1 fruit fly cellular context compared by ENCODE assay signal in the genomic region with DNA sequence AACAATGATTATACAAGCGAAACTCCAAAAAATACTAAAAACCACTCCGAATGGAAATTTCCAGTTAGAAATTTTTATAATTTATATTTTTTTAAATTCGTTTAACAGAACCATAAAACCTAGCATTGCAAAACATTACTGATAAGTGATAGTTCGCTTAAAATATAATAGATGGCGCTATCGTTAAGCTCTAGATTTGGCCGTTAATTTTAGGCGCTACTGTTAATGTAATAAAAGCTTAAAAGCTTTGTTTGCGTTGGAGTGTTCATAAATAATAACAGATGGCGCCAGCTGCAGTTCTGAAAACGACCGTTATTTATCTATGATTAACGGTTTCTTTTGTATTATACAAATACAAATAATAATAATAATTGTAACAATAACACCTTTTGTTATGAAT.
TF ChIP-seq lines count a peak whose summit lies in the region.

No protein-coding gene starts in this region.

TF ChIP-seq in whole organism, embryonic, 481 proteins besides CTCF, POLR2A, EP300 and RAD21 (continued from another document):
- TF ChIP-seq jumu (GFP tag; optimal IDR thresholded peaks at IDR 0.05; lab: Kevin White, UChicago) (no peak), CG4730 (GFP tag; IDR thresholded peaks at IDR 0.05; lab: Robert Waterston, UW) (no peak), chinmo (GFP tag; IDR thresholded peaks at IDR 0.05; lab: Robert Waterston, UW; ENCODE audit: partially characterized antibody) (peak; percentile 53; the same call in 1 of the 4 replicates), CG10543 (GFP tag; optimal IDR thresholded peaks at IDR 0.05; lab: Kevin White, UChicago) (no peak), CG32767 (GFP tag; IDR thresholded peaks at IDR 0.05; lab: Robert Waterston, UW) (no peak), knrl (GFP tag; IDR thresholded peaks at IDR 0.05; lab: Robert Waterston, UW; ENCODE audit: partially characterized antibody) (no peak), ro (GFP tag; IDR thresholded peaks at IDR 0.05; lab: Robert Waterston, UW) (no peak), Tbp (GFP tag; optimal IDR thresholded peaks at IDR 0.05; lab: Kevin White, UChicago) (no peak), CG9215 (GFP tag; IDR thresholded peaks at IDR 0.05; lab: Robert Waterston, UW) (no peak), lbe (GFP tag; optimal IDR thresholded peaks at IDR 0.05; lab: Kevin White, UChicago) (peak; percentile 68), CG15269 (tag; optimal IDR thresholded peaks at IDR 0.05; lab: Kevin White, UChicago) (peak; percentile 36), zen2 (GFP tag; IDR thresholded peaks at IDR 0.05; lab: Robert Waterston, UW; ENCODE audit: partially characterized antibody) (no peak), unpg (GFP tag; optimal IDR thresholded peaks at IDR 0.05; lab: Kevin White, UChicago) (peak; percentile 22), CG34422 (GFP tag; IDR thresholded peaks at IDR 0.05; lab: Robert Waterston, UW) (no peak), CHES-1-like (GFP tag; optimal IDR thresholded peaks at IDR 0.05; lab: Kevin White, UChicago) (no peak), CG7556 (GFP tag; optimal IDR thresholded peaks at IDR 0.05; lab: Kevin White, UChicago) (no peak), Bgb (GFP tag; IDR thresholded peaks at IDR 0.05; lab: Robert Waterston, UW; ENCODE audit: partially characterized antibody) (no peak), Xbp1 (GFP tag; optimal IDR thresholded peaks at IDR 0.05; lab: Kevin White, UChicago) (peak; percentile 24), sens (GFP tag; lab: Kevin White, UChicago) (peak; percentile 51), CG17385 (GFP tag; optimal IDR thresholded peaks at IDR 0.05; lab: Kevin White, UChicago) (peak; percentile 3), ERR (GFP tag; optimal IDR thresholded peaks at IDR 0.05; lab: Kevin White, UChicago) (no peak), stc (GFP tag; IDR thresholded peaks at IDR 0.05; lab: Robert Waterston, UW) (no peak), HmgZ (tag; optimal IDR thresholded peaks at IDR 0.05; lab: Kevin White, UChicago) (peak; percentile 2), grau (tag; optimal IDR thresholded peaks at IDR 0.05; lab: Kevin White, UChicago) (peak; percentile 54), ci (GFP tag; IDR thresholded peaks at IDR 0.05; lab: Robert Waterston, UW) (peak; percentile 23; the same call in 1 of the 3 replicates), Nf-YC (tag; optimal IDR thresholded peaks at IDR 0.05; lab: Kevin White, UChicago) (peak; percentile 29), CG14710 (tag; optimal IDR thresholded peaks at IDR 0.05; lab: Kevin White, UChicago) (no peak), CG15073 (GFP tag; optimal IDR thresholded peaks at IDR 0.05; lab: Kevin White, UChicago) (peak; percentile 89), slbo (GFP tag; IDR thresholded peaks at IDR 0.05; lab: Robert Waterston, UW) (peak; percentile 50; the same call in 1 of the 2 replicates), B-H1 (GFP tag; IDR thresholded peaks at IDR 0.05; lab: Robert Waterston, UW) (no peak), Rx (GFP tag; IDR thresholded peaks at IDR 0.05; lab: Robert Waterston, UW) (no peak), luna (GFP tag; optimal IDR thresholded peaks at IDR 0.05; lab: Kevin White, UChicago) (no peak), CG1233 (GFP tag; optimal IDR thresholded peaks at IDR 0.05; lab: Kevin White, UChicago) (no peak), jigr1 (GFP tag; IDR thresholded peaks at IDR 0.05; lab: Robert Waterston, UW) (no peak), CG6765 (GFP tag; optimal IDR thresholded peaks at IDR 0.05; lab: Kevin White, UChicago) (no peak), CG11504 (tag; optimal IDR thresholded peaks at IDR 0.05; lab: Kevin White, UChicago) (peak; percentile 33), CG12659 (GFP tag; optimal IDR thresholded peaks at IDR 0.05; lab: Kevin White, UChicago) (peak; percentile 24), CG11456 (GFP tag; IDR thresholded peaks at IDR 0.05; lab: Robert Waterston, UW) (peak; percentile 68; the same call in 2 of the 3 replicates), PHDP (tag; optimal IDR thresholded peaks at IDR 0.05; lab: Kevin White, UChicago) (peak; percentile 23), GATAe (GFP tag; conservative IDR thresholded peaks at IDR 0.05; lab: Robert Waterston, UW) (no peak; the same call in 1 of the 2 replicates), Myb (GFP tag; optimal IDR thresholded peaks at IDR 0.05; lab: Kevin White, UChicago) (peak; percentile 86), CG32532 (GFP tag; IDR thresholded peaks at IDR 0.05; lab: Robert Waterston, UW) (peak; percentile 69; the same call in 1 of the 2 replicates), dmrt99B (tag; optimal IDR thresholded peaks at IDR 0.05; lab: Kevin White, UChicago) (peak; percentile 8), CG18262 (tag; optimal IDR thresholded peaks at IDR 0.05; lab: Kevin White, UChicago) (peak; percentile 24), Dll (GFP tag; IDR thresholded peaks at IDR 0.05; lab: Robert Waterston, UW; ENCODE audit: partially characterized antibody) (no peak), CG8388 (GFP tag; optimal IDR thresholded peaks at IDR 0.05; lab: Kevin White, UChicago) (peak; percentile 49), Deaf1 (tag; optimal IDR thresholded peaks at IDR 0.05; lab: Kevin White, UChicago) (peak; percentile 10), klu (GFP tag; IDR thresholded peaks at IDR 0.05; lab: Robert Waterston, UW) (no peak), Ravus (GFP tag; IDR thresholded peaks at IDR 0.05; lab: Robert Waterston, UW) (no peak), Hmr (GFP tag; optimal IDR thresholded peaks at IDR 0.05; lab: Kevin White, UChicago) (peak; percentile 22), CG6813 (GFP tag; optimal IDR thresholded peaks at IDR 0.05; lab: Kevin White, UChicago) (no peak), tup (GFP tag; optimal IDR thresholded peaks at IDR 0.05; lab: Kevin White, UChicago) (no peak), Aef1 (GFP tag; IDR thresholded peaks at IDR 0.05; lab: Robert Waterston, UW) (no peak), sisA (GFP tag; IDR thresholded peaks at IDR 0.05; lab: Robert Waterston, UW) (no peak), CG7987 (GFP tag; optimal IDR thresholded peaks at IDR 0.05; lab: Kevin White, UChicago) (peak; percentile 19)
